Worm (Caenorhabditis elegans): ENCODE results near the gene Y49F6A.11.
"Not testable (repeated sequence)": the region's sequence is repeated elsewhere in the genome, so short reads cannot be mapped to it uniquely, and the experiment has no call there.

Y49F6A.11 gene

DNA sequence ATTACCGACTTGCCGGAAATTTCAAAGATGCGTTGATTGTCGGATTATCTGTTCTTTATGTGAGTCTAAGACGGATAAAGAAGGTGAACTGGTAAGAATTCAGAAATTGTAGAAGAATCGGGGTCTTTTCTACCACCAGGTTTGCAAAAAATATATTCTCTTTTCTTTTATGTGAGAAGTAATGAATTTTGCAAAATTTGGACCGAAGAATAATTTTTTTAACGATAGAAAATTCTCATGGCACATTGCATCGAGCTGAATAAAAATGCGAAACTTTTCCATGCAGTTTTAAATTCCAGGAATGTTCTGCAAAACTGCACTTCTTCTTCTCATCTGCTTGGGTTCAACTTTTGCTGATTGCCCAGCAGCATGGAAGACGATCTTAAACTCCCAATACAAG lies 25.4 kb downstream of the Y49F6A.11 start, which contains the start of gene clec-130:
Gene clec-130, plus strand, starts transcription at position 301 of the 400 bp plus-strand sequence.
- no peak for TF ChIP-seq snpc-4 (GFP tag; optimal IDR thresholded peaks at IDR 0.05)
- no peak for TF ChIP-seq snpc-4 (tag; optimal IDR thresholded peaks at IDR 0.05)
- TF ChIP-seq lin-35 (GFP tag; optimal IDR thresholded peaks at IDR 0.05): no peak
- TF ChIP-seq Y67H2A.10 (GFP tag; conservative IDR thresholded peaks at IDR 0.05): no peak
- TF ChIP-seq ekl-4 (GFP tag; IDR thresholded peaks at IDR 0.05): no peak
- no peak for TF ChIP-seq atf-7 (tag; optimal IDR thresholded peaks at IDR 0.05)
- no peak for TF ChIP-seq attf-3 (GFP tag; conservative IDR thresholded peaks at IDR 0.05)
- no peak for TF ChIP-seq ceh-40 (GFP tag; IDR thresholded peaks at IDR 0.05)
- TF ChIP-seq ccch-3 (GFP tag; optimal IDR thresholded peaks at IDR 0.05): no peak
- TF ChIP-seq athp-1 (tag; optimal IDR thresholded peaks at IDR 0.05): no peak

ce11 chrII:3570927-3571538 lies 27.6 kb downstream of the Y49F6A.11 start, which contains the start of the genes clec-128 and clec-129:
clec-128 (minus strand) TSS chrII:3571027.
clec-129 (plus strand) TSS chrII:3571488.
- TF ChIP-seq him-1 (tag; optimal IDR thresholded peaks at IDR 0.05) (no peak), dpff-1 (tag; optimal IDR thresholded peaks at IDR 0.05) (no peak), hmg-20 (GFP tag; IDR thresholded peaks at IDR 0.05) (no peak), nhr-27 (tag; optimal IDR thresholded peaks at IDR 0.05) (no peak), madf-6 (GFP tag; IDR thresholded peaks at IDR 0.05) (no peak), ccch-3 (GFP tag; optimal IDR thresholded peaks at IDR 0.05) (no peak), lin-54 (GFP tag; optimal IDR thresholded peaks at IDR 0.05) (no peak)

- TF ChIP-seq Y53G8AR.9 (GFP tag; conservative IDR thresholded peaks at IDR 0.05) (no peak), mxl-1 (tag; optimal IDR thresholded peaks at IDR 0.05) (no peak), nhr-80 (tag; optimal IDR thresholded peaks at IDR 0.05) (no peak), pbrm-1 (GFP tag; IDR thresholded peaks at IDR 0.05) (no peak), hlh-12 (tag; optimal IDR thresholded peaks at IDR 0.05) (no peak), him-1 (tag; optimal IDR thresholded peaks at IDR 0.05) (no peak), attf-5 (GFP tag; optimal IDR thresholded peaks at IDR 0.05) (no peak), B0336.3 (GFP tag; IDR thresholded peaks at IDR 0.05) (no peak), dox-1 (GFP tag; IDR thresholded peaks at IDR 0.05) (no peak)
These were observed 29.5 kb downstream of the Y49F6A.11 start, which contains the start of gene clec-127 for ce11 chrII:3569118-3569517. clec-127 (minus strand) TSS chrII:3569218.

- TF ChIP-seq nhr-90 (tag; optimal IDR thresholded peaks at IDR 0.05): peak; percentile 81
- peak; percentile 22 for TF ChIP-seq ets-4 (GFP tag; optimal IDR thresholded peaks at IDR 0.05)
- peak; percentile 69 for TF ChIP-seq dox-1 (GFP tag; IDR thresholded peaks at IDR 0.05)
- peak; percentile 46 for TF ChIP-seq attf-5 (GFP tag; optimal IDR thresholded peaks at IDR 0.05)
- TF ChIP-seq ceh-100 (GFP tag; IDR thresholded peaks at IDR 0.05): peak; percentile 41
- peak; percentile 57 for TF ChIP-seq ceh-91 (GFP tag; IDR thresholded peaks at IDR 0.05)
- TF ChIP-seq lin-26 (GFP tag; IDR thresholded peaks at IDR 0.05): peak; percentile 97
- TF ChIP-seq pbrm-1 (GFP tag; IDR thresholded peaks at IDR 0.05): peak; percentile 76
- peak; percentile 2 for TF ChIP-seq gei-17 (GFP tag; optimal IDR thresholded peaks at IDR 0.05)
- not testable (repeated sequence) for TF ChIP-seq snpc-4 (GFP tag; optimal IDR thresholded peaks at IDR 0.05)
- TF ChIP-seq snpc-4 (tag; optimal IDR thresholded peaks at IDR 0.05): peak in 2 of 4 experiments; percentile 61 to 85
- TF ChIP-seq ztf-18 (tag; optimal IDR thresholded peaks at IDR 0.05): peak; percentile 50
- peak; percentile 14 for TF ChIP-seq nhr-80 (tag; optimal IDR thresholded peaks at IDR 0.05)
- TF ChIP-seq somi-1 (GFP tag; optimal IDR thresholded peaks at IDR 0.05): peak; percentile 41
- peak; percentile 34 for TF ChIP-seq mxl-1 (tag; optimal IDR thresholded peaks at IDR 0.05)
- TF ChIP-seq F57C9.4 (tag; optimal IDR thresholded peaks at IDR 0.05): peak; percentile 2
- peak; percentile 65; the same call in 1 of the 2 replicates for TF ChIP-seq ztf-28 (GFP tag; IDR thresholded peaks at IDR 0.05)
- peak; percentile 80 for TF ChIP-seq snpc-1.1 (tag; optimal IDR thresholded peaks at IDR 0.05; ENCODE audit: insufficient read depth)
- TF ChIP-seq tbp1 (GFP tag; optimal IDR thresholded peaks at IDR 0.05): peak; percentile 98
- TF ChIP-seq F37B4.10 (GFP tag; IDR thresholded peaks at IDR 0.05): 0 out of 2 replicates have a peak, but pooled peaks have one; percentile 25
- TF ChIP-seq ceh-27 (GFP tag; optimal IDR thresholded peaks at IDR 0.05): peak; percentile 60
- peak; percentile 64 for TF ChIP-seq madf-10 (tag; optimal IDR thresholded peaks at IDR 0.05)
- TF ChIP-seq rcor-1 (GFP tag; IDR thresholded peaks at IDR 0.05): peak; percentile 65; the same call in 1 of the 2 replicates
- TF ChIP-seq lir-1 (GFP tag; conservative IDR thresholded peaks at IDR 0.05): peak; percentile 64; the same call in 1 of the 2 replicates
- 0 out of 2 replicates have a peak, but pooled peaks have one; percentile 62 for TF ChIP-seq egl-44 (GFP tag; IDR thresholded peaks at IDR 0.05)
These were observed 31.0 kb downstream of the Y49F6A.11 start for ce11 chrII:3567576-3567975.

Measured in whole organism, young adult.